Worm (Caenorhabditis elegans) whole organism, early embryonic: ENCODE data around the gene T20B12.4.

ENCODE experiments used
- F13C5.2 ChIP-seq: sonication (generic microtip); optimal IDR thresholded peaks from 2 replicates; lab custom pipeline; 2017; ENCODE audit warnings: mild to moderate bottlenecking, missing genetic modification characterization, inconsistent platforms, missing compliant biosample characterization
- ama-1 ChIP-seq: fragments of 150-350 bp; optimal IDR thresholded peaks from 2 replicates; lab custom pipeline; 2014
- hnd-1 ChIP-seq: sonication (generic microtip); optimal IDR thresholded peaks from 2 replicates; lab custom pipeline; 2016; ENCODE audit warnings: missing genetic modification characterization, missing compliant biosample characterization
- scrt-1 ChIP-seq: fragments of 200-800 bp; sonication (Bioruptor generic); IDR thresholded peaks from 2 replicates; pipeline ENCODE4 v1.3.6; 2022; ENCODE audit warnings: missing genetic modification characterization, missing compliant biosample characterization

DNA sequence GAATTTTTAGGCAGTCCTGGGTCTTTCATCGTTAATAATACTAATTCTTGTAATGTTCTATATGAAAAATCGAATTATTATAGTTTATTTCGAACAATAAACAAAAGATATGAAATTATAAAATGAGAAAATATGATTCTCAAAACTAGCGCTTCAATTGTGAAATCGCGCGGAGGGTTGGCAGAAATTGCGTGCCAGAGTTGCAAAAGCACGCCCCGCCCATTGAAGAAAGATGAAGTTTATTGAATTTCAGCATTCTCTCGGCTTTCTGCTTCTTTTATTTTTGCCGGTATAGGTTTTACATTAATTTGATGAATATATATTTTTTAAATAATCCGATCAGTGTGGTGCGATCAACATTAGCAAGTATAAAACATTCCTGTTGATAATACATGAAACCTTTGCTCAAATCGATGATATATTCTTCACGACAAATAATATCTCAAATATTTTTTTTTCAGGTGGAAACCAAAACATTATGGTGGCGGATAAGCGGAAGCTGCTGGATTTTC is 8.4 kb upstream of the T20B12.4 start, which contains the start of the genes eco-1 and hmgr-1:
- TF ChIP-seq ama-1 (lab: Kevin White, UChicago) = no peak
- TF ChIP-seq scrt-1 (GFP tag; lab: Robert Waterston, UW) = no peak
- no peak for TF ChIP-seq F13C5.2 (tag; lab: Kevin White, UChicago)
- no peak for TF ChIP-seq hnd-1 (tag; lab: Kevin White, UChicago)
